Fruit fly (Drosophila melanogaster) whole organism, wandering third instar larva: Measurements from ENCODE around the gene CG4291.
A peak's percentile ranks its signal among the peaks of the same experiment; 100 is the strongest.

Experiments
- Abd-B ChIP-seq: fragments of >200 bp; optimal IDR thresholded peaks from 2 replicates; lab custom pipeline; 2017; ENCODE audit warnings: missing biosample characterization, missing genetic modification characterization
- CG32264 ChIP-seq: fragments of 200-800 bp; sonication (Bioruptor generic); optimal IDR thresholded peaks from 2 replicates; lab custom pipeline; 2016; ENCODE audit warnings: missing biosample characterization, missing genetic modification characterization
- CG9705 ChIP-seq: fragments of 200-800 bp; sonication (Bioruptor generic); optimal IDR thresholded peaks from 2 replicates; lab custom pipeline; 2018; ENCODE audit warnings: missing biosample characterization, mild to moderate bottlenecking, missing genetic modification characterization
- CrebA ChIP-seq: fragments of 200-800 bp; sonication (Bioruptor generic); optimal IDR thresholded peaks from 2 replicates; lab custom pipeline; 2016; ENCODE audit warnings: missing biosample characterization, mild to moderate bottlenecking, missing genetic modification characterization, borderline replicate concordance
- Dfd ChIP-seq: fragments of >200 bp; optimal IDR thresholded peaks from 2 replicates; lab custom pipeline; 2017; ENCODE audit warnings: missing biosample characterization, missing genetic modification characterization
- Dif ChIP-seq: fragments of 200-275, 200-300 bp; sonication (Bioruptor generic); optimal IDR thresholded peaks from 2 replicates; lab custom pipeline; 2018; ENCODE audit warnings: missing biosample characterization, missing genetic modification characterization; ENCODE audit not compliant: partially characterized antibody
- GATAd ChIP-seq: sonication (Bioruptor generic); optimal IDR thresholded peaks from 2 replicates; lab custom pipeline; 2016; ENCODE audit warnings: missing biosample characterization, missing genetic modification characterization
- HLH106 ChIP-seq: fragments of 200-800 bp; optimal IDR thresholded peaks from 3 replicates; lab custom pipeline; 2019; ENCODE audit warnings: missing biosample characterization, mild to moderate bottlenecking, missing genetic modification characterization, moderate library complexity
- Hnf4 ChIP-seq: fragments of 200-800 bp; sonication (Bioruptor generic); optimal IDR thresholded peaks from 2 replicates; lab custom pipeline; 2016; ENCODE audit warnings: missing biosample characterization, mild to moderate bottlenecking, missing genetic modification characterization
- Hr78 ChIP-seq: fragments of >200 bp; optimal IDR thresholded peaks from 2 replicates; lab custom pipeline; 2017; ENCODE audit warnings: missing biosample characterization, missing genetic modification characterization
- Hr83 ChIP-seq: fragments of 200-300 bp; sonication (Bioruptor generic); optimal IDR thresholded peaks from 2 replicates; lab custom pipeline; 2016; ENCODE audit warnings: missing biosample characterization, mild to moderate bottlenecking, missing genetic modification characterization, moderate library complexity; ENCODE audit not compliant: poor library complexity, severe bottlenecking
- Jra ChIP-seq: sonication (Bioruptor generic); optimal IDR thresholded peaks from 2 replicates; lab custom pipeline; 2016; ENCODE audit warnings: missing biosample characterization, missing genetic modification characterization
- Mio ChIP-seq: sonication (Bioruptor generic); optimal IDR thresholded peaks from 2 replicates; lab custom pipeline; 2016; ENCODE audit warnings: missing biosample characterization, missing genetic modification characterization
- Myc ChIP-seq: fragments of >200 bp; optimal IDR thresholded peaks from 2 replicates; lab custom pipeline; 2017
- N ChIP-seq: fragments of >200 bp; optimal IDR thresholded peaks from 2 replicates; lab custom pipeline; 2018; ENCODE audit warnings: missing biosample characterization, missing external identifiers, missing genetic modification characterization
- OdsH ChIP-seq: fragments of 200-800 bp; sonication (Bioruptor generic); optimal IDR thresholded peaks from 2 replicates; lab custom pipeline; 2016; ENCODE audit warnings: missing biosample characterization, mild to moderate bottlenecking, missing genetic modification characterization
- Rel ChIP-seq, 2 experiments: fragments of 200-800 bp; sonication (Bioruptor generic) in 1 of 2; optimal IDR thresholded peaks; 2 replicates in 1 of 2; 3 replicates in 1 of 2; lab custom pipeline; 2016 to 2019; ENCODE audit warnings: mild to moderate bottlenecking in 2 of 2, missing biosample characterization in 2 of 2, missing genetic modification characterization in 2 of 2, moderate library complexity in 1 of 2
- Sp1 ChIP-seq: fragments of 200-800 bp; sonication (Bioruptor generic); optimal IDR thresholded peaks from 3 replicates; lab custom pipeline; 2019; ENCODE audit warnings: missing biosample characterization, mild to moderate bottlenecking, missing genetic modification characterization, moderate library complexity
- Vsx2 ChIP-seq: fragments of 200-300, 225-300 bp; sonication (Bioruptor generic); optimal IDR thresholded peaks from 2 replicates; lab custom pipeline; 2018; ENCODE audit warnings: missing biosample characterization, missing genetic modification characterization; ENCODE audit not compliant: partially characterized antibody
- br ChIP-seq: fragments of 200-800 bp; sonication (Bioruptor generic); optimal IDR thresholded peaks from 2 replicates; lab custom pipeline; 2016; ENCODE audit warnings: missing biosample characterization, missing genetic modification characterization
- brk ChIP-seq: fragments of 200-800 bp; sonication (Bioruptor generic); optimal IDR thresholded peaks from 2 replicates; lab custom pipeline; 2016; ENCODE audit warnings: missing biosample characterization, mild to moderate bottlenecking, missing genetic modification characterization
- dl ChIP-seq, 2 experiments: fragments of 175-275, 200-275 bp in 1 of 2; fragments of 200-275 bp in 1 of 2; sonication (Bioruptor generic); optimal IDR thresholded peaks; lab custom pipeline; 2018; ENCODE audit warnings: mild to moderate bottlenecking in 2 of 2, missing biosample characterization in 2 of 2, missing genetic modification characterization in 2 of 2, moderate library complexity in 2 of 2; ENCODE audit not compliant: partially characterized antibody in 2 of 2, insufficient read depth in 1 of 2
- dmrt93B ChIP-seq: fragments of 200-800 bp; sonication (Bioruptor generic); optimal IDR thresholded peaks from 2 replicates; lab custom pipeline; 2018; ENCODE audit warnings: missing biosample characterization, mild to moderate bottlenecking, missing genetic modification characterization
- dsf ChIP-seq: sonication (Bioruptor generic); optimal IDR thresholded peaks from 2 replicates; lab custom pipeline; 2016; ENCODE audit warnings: missing biosample characterization, missing genetic modification characterization, borderline replicate concordance
- ey ChIP-seq: fragments of 200-800 bp; sonication (Bioruptor generic); optimal IDR thresholded peaks from 2 replicates; lab custom pipeline; 2016; ENCODE audit warnings: missing biosample characterization, missing genetic modification characterization
- foxo ChIP-seq, 2 experiments: fragments of 200-800 bp; sonication (Bioruptor generic); optimal IDR thresholded peaks; 2 replicates in 1 of 2; 3 replicates in 1 of 2; lab custom pipeline; 2016 to 2017; ENCODE audit warnings: missing biosample characterization in 2 of 2, missing genetic modification characterization in 2 of 2
- fru ChIP-seq: fragments of 200-800 bp; sonication (Bioruptor generic); optimal IDR thresholded peaks from 3 replicates; lab custom pipeline; 2016; ENCODE audit warnings: missing biosample characterization, mild to moderate bottlenecking, missing genetic modification characterization
- h ChIP-seq: fragments of 200-800 bp; sonication (Bioruptor generic); optimal IDR thresholded peaks from 3 replicates; lab custom pipeline; 2016; ENCODE audit warnings: missing biosample characterization, mild to moderate bottlenecking, missing genetic modification characterization
- jim ChIP-seq: fragments of 175-275, 200-325 bp; sonication (Bioruptor generic); optimal IDR thresholded peaks from 2 replicates; lab custom pipeline; 2016; ENCODE audit warnings: missing biosample characterization, mild to moderate bottlenecking, missing genetic modification characterization
- lola ChIP-seq: fragments of >200 bp; optimal IDR thresholded peaks from 2 replicates; lab custom pipeline; 2017; ENCODE audit warnings: missing biosample characterization, missing genetic modification characterization
- pan ChIP-seq: fragments of >200 bp; optimal IDR thresholded peaks from 2 replicates; lab custom pipeline; 2017
- psq ChIP-seq: fragments of 200-800 bp; sonication (Bioruptor generic); optimal IDR thresholded peaks from 3 replicates; lab custom pipeline; 2017; ENCODE audit warnings: missing biosample characterization, mild to moderate bottlenecking, missing genetic modification characterization, moderate library complexity
- rgr ChIP-seq: fragments of 200-800 bp; sonication (Bioruptor generic); optimal IDR thresholded peaks from 3 replicates; lab custom pipeline; 2016; ENCODE audit warnings: missing biosample characterization, mild to moderate bottlenecking, missing genetic modification characterization
- sage ChIP-seq: fragments of 200-800 bp; sonication (Bioruptor generic); optimal IDR thresholded peaks from 2 replicates; lab custom pipeline; 2016; ENCODE audit warnings: missing biosample characterization, mild to moderate bottlenecking, missing genetic modification characterization
- sv ChIP-seq: fragments of 200-800 bp; sonication (Bioruptor generic); optimal IDR thresholded peaks from 3 replicates; lab custom pipeline; 2016; ENCODE audit warnings: missing biosample characterization, missing genetic modification characterization
- tai ChIP-seq: sonication (Bioruptor generic); optimal IDR thresholded peaks from 2 replicates; lab custom pipeline; 2016; ENCODE audit warnings: missing biosample characterization, missing genetic modification characterization
- usp ChIP-seq: fragments of >200 bp; optimal IDR thresholded peaks from 2 replicates; lab custom pipeline; 2017; ENCODE audit warnings: missing biosample characterization, missing genetic modification characterization
- woc ChIP-seq: sonication (Bioruptor generic); optimal IDR thresholded peaks from 2 replicates; lab custom pipeline; 2016; ENCODE audit warnings: missing biosample characterization, mild to moderate bottlenecking, missing genetic modification characterization

The CG4291 gene

DNA sequence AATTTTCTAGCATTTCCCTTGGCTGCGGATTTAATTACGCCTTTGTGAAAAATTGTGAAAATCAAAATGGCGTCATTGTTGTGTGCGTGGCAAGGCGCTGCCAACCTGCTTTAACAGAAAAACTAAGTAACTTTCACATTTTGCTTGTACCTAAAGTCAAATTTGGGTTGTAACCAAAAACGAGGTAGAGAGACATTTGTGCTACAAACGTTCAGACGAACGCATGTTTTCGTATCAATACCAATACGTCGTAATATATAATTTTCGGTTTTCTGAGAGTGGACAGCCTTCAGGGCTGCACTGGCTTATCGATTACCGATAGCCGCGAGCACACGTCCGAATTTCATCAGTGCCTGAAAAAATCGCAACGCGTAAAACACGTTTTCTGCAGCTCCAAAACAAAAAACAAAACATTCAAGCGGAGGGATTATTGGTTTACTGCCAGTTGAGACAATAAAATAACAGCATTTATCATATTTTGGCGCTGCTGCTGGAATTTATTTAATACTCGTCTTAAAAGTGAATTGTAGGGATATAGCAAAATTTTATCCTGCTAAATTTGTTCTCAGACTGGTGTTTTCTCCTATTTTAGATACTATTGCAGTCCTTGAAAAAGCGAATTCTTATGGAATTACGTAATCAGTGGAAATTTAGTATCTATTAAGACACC lies 18.4 kb upstream of the CG4291 start:
- TF ChIP-seq sage (GFP tag; lab: Kevin White, UChicago) (no peak), ey (GFP tag; lab: Kevin White, UChicago) (peak; percentile 73), brk (GFP tag; lab: Kevin White, UChicago) (no peak), OdsH (peak; percentile 40), h (peak; percentile 77), Hnf4 (GFP tag; lab: Kevin White, UChicago) (peak; percentile 63), Sp1 (GFP tag; lab: Kevin White, UChicago) (peak; percentile 55), dsf (GFP tag; lab: Kevin White, UChicago) (no peak), fru (GFP tag; lab: Kevin White, UChicago) (peak; percentile 61), CG32264 (GFP tag; lab: Kevin White, UChicago) (peak; percentile 7), Abd-B (GFP tag; lab: Kevin White, UChicago) (no peak), Rel (GFP tag; optimal IDR thresholded peaks at IDR 0.05; lab: Kevin White, UChicago) (no peak), Rel (tag; optimal IDR thresholded peaks at IDR 0.05; lab: Kevin White, UChicago) (peak; percentile 18), N (GFP tag; lab: Kevin White, UChicago) (no peak), Mio (peak; percentile 54), dl (GFP tag; optimal IDR thresholded peaks at IDR 0.05; lab: Kevin White, UChicago; ENCODE audit: insufficient read depth in 1 of 2, partially characterized antibody in 2 of 2) (no peak), pan (no peak), CG9705 (GFP tag; lab: Kevin White, UChicago) (peak; percentile 28), GATAd (peak; percentile 23), rgr (GFP tag; lab: Kevin White, UChicago) (peak; percentile 79), tai (no peak), usp (GFP tag; lab: Kevin White, UChicago) (no peak), psq (peak; percentile 66), Jra (GFP tag; lab: Kevin White, UChicago) (no peak), lola (GFP tag; lab: Kevin White, UChicago) (no peak), dmrt93B (peak; percentile 38), Myc (peak; percentile 8), CrebA (GFP tag; lab: Kevin White, UChicago) (peak; percentile 95), HLH106 (tag; lab: Kevin White, UChicago) (peak; percentile 71), Hr78 (GFP tag; lab: Kevin White, UChicago) (no peak), foxo (GFP tag; optimal IDR thresholded peaks at IDR 0.05; lab: Kevin White, UChicago) (peak in 1 of 2 experiments; percentile 74), sv (peak; percentile 49), Hr83 (GFP tag; lab: Kevin White, UChicago) (peak; percentile 73), Dif (peak; percentile 58), woc (GFP tag; lab: Kevin White, UChicago) (peak; percentile 69), Dfd (no peak), Vsx2 (GFP tag; lab: Kevin White, UChicago) (no peak), br (peak; percentile 64), jim (GFP tag; lab: Kevin White, UChicago) (no peak)

DNA sequence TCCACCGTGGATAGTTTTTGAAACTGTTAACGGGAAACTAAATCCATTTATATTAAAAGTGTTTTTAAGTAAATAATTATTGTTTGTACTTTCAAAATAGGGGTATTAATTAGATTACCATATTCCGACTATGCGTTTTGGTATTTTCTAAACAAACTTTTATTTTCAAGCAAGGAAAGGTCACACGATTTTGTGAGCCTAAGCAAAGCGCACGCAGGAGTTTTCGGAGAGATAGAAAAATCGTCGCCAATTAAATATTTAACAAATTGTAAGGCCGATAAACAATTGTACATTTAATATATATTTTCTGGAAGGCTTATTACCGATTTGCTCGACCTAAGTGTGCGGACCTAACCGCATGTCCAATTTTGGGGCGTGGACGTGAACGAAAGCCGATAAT lies 17.8 kb upstream of the CG4291 start, which contains the start of gene PNUTS:
PNUTS (plus strand) TSS at position 181 of the 400 bp plus-strand sequence.
- no peak for TF ChIP-seq Jra (GFP tag; lab: Kevin White, UChicago)
- peak; percentile 39 for TF ChIP-seq Vsx2 (GFP tag; lab: Kevin White, UChicago)
- no peak for TF ChIP-seq Rel (GFP tag; optimal IDR thresholded peaks at IDR 0.05; lab: Kevin White, UChicago)
- no peak for TF ChIP-seq Rel (tag; optimal IDR thresholded peaks at IDR 0.05; lab: Kevin White, UChicago)
- TF ChIP-seq Dif: peak; percentile 44
- TF ChIP-seq dl (GFP tag; optimal IDR thresholded peaks at IDR 0.05; lab: Kevin White, UChicago; ENCODE audit: insufficient read depth in 1 of 2, partially characterized antibody in 2 of 2): peak in 1 of 2 experiments; percentile 24
- no peak for TF ChIP-seq jim (GFP tag; lab: Kevin White, UChicago)
- TF ChIP-seq, all 38 proteins: peak for 3
